Fruit fly (Drosophila melanogaster) whole organism, prepupa: ENCODE measurements around the gene IleRS.

ENCODE experiments used
- CG11294 ChIP-seq: fragments of 200-800 bp; sonication (Bioruptor generic); IDR thresholded peaks from 2 replicates; pipeline ENCODE4 v1.3.6; 2022; ENCODE audit warnings: missing biosample characterization, missing genetic modification characterization
- CG11902 ChIP-seq: fragments of 200-800 bp; sonication (Bioruptor generic); optimal IDR thresholded peaks from 3 replicates; lab custom pipeline; 2016; ENCODE audit warnings: missing biosample characterization, missing genetic modification characterization
- CG15336 ChIP-seq: fragments of 200-800 bp; sonication (Bioruptor generic); IDR thresholded peaks from 2 replicates; pipeline ENCODE4 v1.3.6; 2022; ENCODE audit warnings: missing biosample characterization, missing genetic modification characterization
- CG3919 ChIP-seq: fragments of 200-800 bp; sonication (Bioruptor generic); optimal IDR thresholded peaks from 3 replicates; lab custom pipeline; 2016; ENCODE audit warnings: missing biosample characterization, missing genetic modification characterization
- CG6854 ChIP-seq: fragments of 200-800 bp; sonication (Bioruptor generic); optimal IDR thresholded peaks from 2 replicates; lab custom pipeline; 2017; ENCODE audit warnings: missing biosample characterization, mild to moderate bottlenecking, missing genetic modification characterization
- Sox102F ChIP-seq: fragments of 200-800 bp; sonication (Bioruptor generic); optimal IDR thresholded peaks from 2 replicates; lab custom pipeline; 2016; ENCODE audit warnings: missing biosample characterization, mild to moderate bottlenecking, missing genetic modification characterization
- fd59A ChIP-seq: fragments of 200-800 bp; sonication (Bioruptor generic); optimal IDR thresholded peaks from 2 replicates; lab custom pipeline; 2017; ENCODE audit warnings: missing biosample characterization, mild to moderate bottlenecking, missing genetic modification characterization, missing genetic modification reagents

- TF ChIP-seq fd59A (peak; percentile 71), CG15336 (peak; percentile 84), CG11294 (GFP tag; lab: Robert Waterston, UW) (peak; percentile 83), CG11902 (GFP tag; lab: Kevin White, UChicago) (peak; percentile 86), CG6854 (GFP tag; lab: Kevin White, UChicago) (no peak), Sox102F (GFP tag; lab: Kevin White, UChicago) (peak; percentile 69), CG3919 (GFP tag; lab: Kevin White, UChicago) (peak; percentile 90)
These were observed at the start of gene IleRS, which contains the start of gene Hem for dm6 chr3L:22287994-22288766.
